Worm (Caenorhabditis elegans) whole organism, L1 larva: Measurements from ENCODE around the gene C27H5.12.

Experiments used
- C04F5.9 ChIP-seq: sonication (generic microtip); optimal IDR thresholded peaks from 2 replicates; lab custom pipeline; 2016; ENCODE audit warnings: missing genetic modification characterization, missing compliant biosample characterization
- alr-1 ChIP-seq: fragments of 200-800 bp; sonication (Bioruptor generic); optimal IDR thresholded peaks from 2 replicates; lab custom pipeline; 2018; ENCODE audit warnings: borderline replicate concordance, mild to moderate bottlenecking, missing genetic modification characterization, missing compliant biosample characterization
- aly-2 ChIP-seq: fragments of 150-350 bp; optimal IDR thresholded peaks from 2 replicates; lab custom pipeline; 2014; ENCODE audit warnings: missing biosample characterization, missing genetic modification characterization
- ceh-63 ChIP-seq: fragments of 200-800 bp; sonication (Bioruptor generic); optimal IDR thresholded peaks from 2 replicates; lab custom pipeline; 2018; ENCODE audit warnings: mild to moderate bottlenecking, missing genetic modification characterization, missing compliant biosample characterization
- ceh-8 ChIP-seq: fragments of 200-800 bp; sonication (Bioruptor generic); optimal IDR thresholded peaks from 2 replicates; lab custom pipeline; 2018; ENCODE audit warnings: mild to moderate bottlenecking, missing genetic modification characterization, moderate library complexity, missing compliant biosample characterization
- ceh-82 ChIP-seq, 3 experiments: fragments of 150-350 bp in 1 of 3; sonication (generic microtip) in 2 of 3; optimal IDR thresholded peaks; 2 replicates each; lab custom pipeline; 2014 to 2017; ENCODE audit warnings: missing biosample characterization in 3 of 3, missing genetic modification characterization in 3 of 3
- ceh-88 ChIP-seq: fragments of 200-800 bp; sonication (Bioruptor generic); IDR thresholded peaks from 2 replicates; pipeline ENCODE4 v1.3.6; 2022; ENCODE audit warnings: missing genetic modification characterization, missing compliant biosample characterization
- efl-3 ChIP-seq: fragments of 200-800 bp; sonication (Bioruptor generic); optimal IDR thresholded peaks from 2 replicates; lab custom pipeline; 2018; ENCODE audit warnings: mild to moderate bottlenecking, missing genetic modification characterization, missing compliant biosample characterization
- egl-27 ChIP-seq, 2 experiments: fragments of 150-350 bp in 1 of 2; sonication (generic microtip); optimal IDR thresholded peaks; 3 replicates each; lab custom pipeline; 2017 to 2018; ENCODE audit warnings: missing biosample characterization in 2 of 2, missing genetic modification characterization in 2 of 2, missing genetic modification reagents in 2 of 2
- elt-3 ChIP-seq, 6 experiments: fragments of 150-350 bp in 1 of 6; sonication (generic microtip); optimal IDR thresholded peaks; 2 replicates each; lab custom pipeline; 2017 to 2018; ENCODE audit warnings: missing biosample characterization in 6 of 6, missing genetic modification characterization in 6 of 6, inconsistent platforms in 1 of 6
- ets-5 ChIP-seq: fragments of 200-800 bp; sonication (Bioruptor generic); IDR thresholded peaks from 2 replicates; pipeline ENCODE4 v1.3.6; 2022; ENCODE audit warnings: missing genetic modification characterization, missing compliant biosample characterization
- fkh-4 ChIP-seq: sonication (generic microtip); optimal IDR thresholded peaks from 2 replicates; lab custom pipeline; 2016; ENCODE audit warnings: missing compliant biosample characterization, missing genetic modification characterization, borderline replicate concordance
- fos-1 ChIP-seq: fragments of 150-350 bp; optimal IDR thresholded peaks from 2 replicates; lab custom pipeline; 2014; ENCODE audit warnings: missing biosample characterization, missing genetic modification characterization
- hlh-17 ChIP-seq: fragments of 200-800 bp; sonication (Bioruptor generic); optimal IDR thresholded peaks from 2 replicates; lab custom pipeline; 2018; ENCODE audit warnings: missing genetic modification characterization, mild to moderate bottlenecking, missing compliant biosample characterization, moderate library complexity, borderline replicate concordance
- hlh-4 ChIP-seq: sonication (generic microtip); optimal IDR thresholded peaks from 2 replicates; lab custom pipeline; 2016; ENCODE audit warnings: mild to moderate bottlenecking, missing genetic modification characterization, missing compliant biosample characterization
- hpl-2 ChIP-seq: fragments of 150-350 bp; optimal IDR thresholded peaks from 2 replicates; lab custom pipeline; 2014; ENCODE audit warnings: missing biosample characterization, missing genetic modification reagents, missing genetic modification characterization
- jun-1 ChIP-seq: fragments of 150-350 bp; optimal IDR thresholded peaks from 2 replicates; lab custom pipeline; 2014; ENCODE audit warnings: missing biosample characterization, missing genetic modification reagents, missing genetic modification characterization
- lin-13 ChIP-seq: fragments of 150-350 bp; optimal IDR thresholded peaks from 2 replicates; lab custom pipeline; 2014; ENCODE audit warnings: missing biosample characterization, missing genetic modification reagents, missing genetic modification characterization
- lin-14 ChIP-seq: fragments of 200-800 bp; sonication (Bioruptor generic); optimal IDR thresholded peaks from 2 replicates; lab custom pipeline; 2018; ENCODE audit warnings: mild to moderate bottlenecking, missing genetic modification characterization, moderate library complexity, missing compliant biosample characterization
- lin-15B ChIP-seq: fragments of 150-350 bp; sonication (generic microtip); optimal IDR thresholded peaks from 3 replicates; lab custom pipeline; 2014; ENCODE audit warnings: missing biosample characterization, missing genetic modification characterization
- lir-3 ChIP-seq: sonication (generic microtip); optimal IDR thresholded peaks from 2 replicates; lab custom pipeline; 2016; ENCODE audit warnings: mild to moderate bottlenecking, missing genetic modification characterization, moderate library complexity, missing compliant biosample characterization; ENCODE audit not compliant: poor library complexity
- lsy-2 ChIP-seq, 2 experiments: fragments of 150-350 bp; optimal IDR thresholded peaks; 2 replicates each; lab custom pipeline; 2014; ENCODE audit warnings: missing biosample characterization in 2 of 2, missing genetic modification characterization in 2 of 2
- mdl-1 ChIP-seq, 2 experiments: fragments of 150-350 bp; optimal IDR thresholded peaks; 2 replicates each; lab custom pipeline; 2014 to 2017; ENCODE audit warnings: missing biosample characterization in 2 of 2, missing genetic modification characterization in 2 of 2, inconsistent platforms in 1 of 2
- mef-2 ChIP-seq: fragments of 150-350 bp; optimal IDR thresholded peaks from 2 replicates; lab custom pipeline; 2014; ENCODE audit warnings: missing biosample characterization, missing genetic modification characterization
- mep-1 ChIP-seq: fragments of 150-350 bp; optimal IDR thresholded peaks from 2 replicates; lab custom pipeline; 2014; ENCODE audit warnings: missing biosample characterization, missing genetic modification characterization
- nhr-12 ChIP-seq: sonication (generic microtip); optimal IDR thresholded peaks from 2 replicates; lab custom pipeline; 2017; ENCODE audit warnings: missing biosample characterization, missing genetic modification characterization
- nhr-19 ChIP-seq: fragments of 200-800 bp; sonication (Bioruptor generic); conservative IDR thresholded peaks from 2 replicates; pipeline ENCODE4 v1.3.6; 2022; ENCODE audit warnings: missing genetic modification characterization, missing compliant biosample characterization
- nhr-28 ChIP-seq: fragments of 150-350 bp; optimal IDR thresholded peaks from 2 replicates; lab custom pipeline; 2014; ENCODE audit warnings: missing biosample characterization, missing genetic modification characterization
- nhr-47 ChIP-seq: sonication (generic microtip); optimal IDR thresholded peaks from 2 replicates; lab custom pipeline; 2016; ENCODE audit warnings: mild to moderate bottlenecking, missing genetic modification characterization, moderate library complexity, missing compliant biosample characterization
- nhr-71 ChIP-seq: sonication (generic microtip); optimal IDR thresholded peaks from 2 replicates; lab custom pipeline; 2016; ENCODE audit warnings: mild to moderate bottlenecking, missing genetic modification characterization, moderate library complexity, missing compliant biosample characterization
- nhr-76 ChIP-seq: sonication (generic microtip); optimal IDR thresholded peaks from 2 replicates; lab custom pipeline; 2017; ENCODE audit warnings: missing biosample characterization, missing genetic modification characterization
- nhr-77 ChIP-seq: fragments of 150-350 bp; optimal IDR thresholded peaks from 2 replicates; lab custom pipeline; 2014; ENCODE audit warnings: missing biosample characterization, missing genetic modification characterization
- nhr-84 ChIP-seq: sonication (generic microtip); optimal IDR thresholded peaks from 2 replicates; lab custom pipeline; 2017; ENCODE audit warnings: missing biosample characterization, missing genetic modification characterization
- nhr-85 ChIP-seq: sonication (generic microtip); peaks from one replicate; lab custom pipeline; 2016; ENCODE audit warnings: missing genetic modification characterization, inconsistent platforms, missing compliant biosample characterization
- nhr-90 ChIP-seq: sonication (generic microtip); optimal IDR thresholded peaks from 2 replicates; lab custom pipeline; 2016; ENCODE audit warnings: mild to moderate bottlenecking, missing genetic modification characterization, missing compliant biosample characterization; ENCODE audit not compliant: poor library complexity
- pag-3 ChIP-seq: sonication (generic microtip); optimal IDR thresholded peaks from 2 replicates; lab custom pipeline; 2017; ENCODE audit warnings: missing genetic modification characterization, mild to moderate bottlenecking, missing compliant biosample characterization, antibody characterized with exemption, borderline replicate concordance; ENCODE audit not compliant: insufficient read depth
- snu-23 ChIP-seq: sonication (generic microtip); optimal IDR thresholded peaks from 2 replicates; lab custom pipeline; 2016; ENCODE audit warnings: missing genetic modification characterization, missing compliant biosample characterization
- sptf-1 ChIP-seq: fragments of 150-350 bp; optimal IDR thresholded peaks from 2 replicates; lab custom pipeline; 2014; ENCODE audit warnings: missing biosample characterization, missing genetic modification characterization
- tlp-1 ChIP-seq: fragments of 150-350 bp; optimal IDR thresholded peaks from 2 replicates; lab custom pipeline; 2014; ENCODE audit warnings: missing biosample characterization, missing genetic modification characterization
- unc-130 ChIP-seq: fragments of 150-350 bp; optimal IDR thresholded peaks from 2 replicates; lab custom pipeline; 2017; ENCODE audit warnings: missing biosample characterization, missing genetic modification characterization, inconsistent platforms
- unc-62 ChIP-seq: fragments of 150-350 bp; optimal IDR thresholded peaks from 2 replicates; lab custom pipeline; 2014; ENCODE audit warnings: missing biosample characterization, missing genetic modification reagents, missing genetic modification characterization
- unc-86 ChIP-seq: sonication (generic microtip); optimal IDR thresholded peaks from 2 replicates; lab custom pipeline; 2016; ENCODE audit warnings: missing genetic modification characterization, missing compliant biosample characterization
- vab-15 ChIP-seq: sonication (generic microtip); optimal IDR thresholded peaks from 2 replicates; lab custom pipeline; 2017; ENCODE audit warnings: missing genotype, mild to moderate bottlenecking, missing genetic modification characterization, missing compliant biosample characterization
- zip-4 ChIP-seq: fragments of 200-800 bp; sonication (Bioruptor generic); optimal IDR thresholded peaks from 2 replicates; lab custom pipeline; 2018; ENCODE audit warnings: mild to moderate bottlenecking, missing genetic modification characterization, moderate library complexity, missing compliant biosample characterization
- ztf-4 ChIP-seq: fragments of 150-350 bp; optimal IDR thresholded peaks from 2 replicates; lab custom pipeline; 2014; ENCODE audit warnings: missing biosample characterization, missing genetic modification characterization

C27H5.12 gene

DNA sequence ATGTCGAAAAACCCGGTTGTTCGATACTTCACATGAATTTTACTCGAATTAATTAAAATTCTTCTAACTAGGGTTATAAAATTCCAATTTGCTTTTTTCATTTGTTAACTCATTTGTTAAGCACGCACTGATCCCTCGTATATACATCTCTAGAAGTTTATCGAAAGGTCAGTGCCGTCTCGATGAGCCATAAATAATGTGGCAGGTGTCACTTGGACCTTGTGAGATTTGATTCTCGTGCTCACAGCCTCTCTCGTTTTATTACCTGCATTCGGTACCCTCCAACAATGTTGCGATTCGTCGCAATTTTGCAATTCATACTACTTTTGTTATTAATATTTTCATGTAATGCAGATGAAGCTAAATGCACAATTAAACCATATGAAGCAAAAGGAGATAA lies 45.1 kb downstream of the C27H5.12 start, which contains the start of gene spon-1:
Gene spon-1, plus strand, starts transcription at position 208 of the 400 bp plus-strand sequence.
- TF ChIP-seq lin-14 (GFP tag; lab: Kevin White, UChicago): no peak
- TF ChIP-seq lir-3 (tag; lab: Kevin White, UChicago): no peak
- TF ChIP-seq fos-1 (tag; lab: Kevin White, UChicago): no peak
- no peak for TF ChIP-seq mep-1 (tag; lab: Kevin White, UChicago)

DNA sequence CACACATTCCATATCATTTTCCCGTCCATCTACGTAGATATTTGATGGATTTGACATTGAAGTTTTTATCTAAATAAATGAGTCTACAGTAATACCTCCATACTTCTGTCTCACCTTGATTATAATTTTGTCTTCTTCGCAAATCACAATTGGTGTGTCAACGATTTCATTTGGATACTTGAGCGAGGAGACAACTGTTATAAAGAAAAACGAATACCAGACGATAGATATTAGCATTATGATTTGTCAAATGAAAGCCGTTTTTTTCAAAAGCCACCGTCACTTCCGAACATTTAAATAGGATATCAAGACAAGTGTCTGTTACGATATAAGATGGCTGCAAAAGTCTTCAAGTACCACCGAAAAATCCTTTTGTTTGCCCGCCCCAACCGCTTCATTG lies 45.8 kb downstream of the C27H5.12 start, which contains the start of gene cutl-5:
Gene cutl-5, minus strand, starts transcription at position 269 of the 400 bp plus-strand sequence.
- TF ChIP-seq egl-27 (tag; optimal IDR thresholded peaks at IDR 0.05; lab: Kevin White, UChicago) (no peak), lin-15B (no peak), ceh-8 (GFP tag; lab: Kevin White, UChicago) (no peak), nhr-47 (no peak), vab-15 (tag; lab: Kevin White, UChicago) (no peak), ceh-88 (GFP tag; lab: Robert Waterston, UW) (no peak), mdl-1 (tag; optimal IDR thresholded peaks at IDR 0.05; lab: Kevin White, UChicago) (no peak), nhr-28 (tag; lab: Kevin White, UChicago) (no peak), C04F5.9 (tag; lab: Kevin White, UChicago) (no peak), nhr-90 (tag; lab: Kevin White, UChicago) (no peak), unc-62 (GFP tag; lab: Kevin White, UChicago) (no peak), unc-130 (tag; lab: Kevin White, UChicago) (no peak), sptf-1 (tag; lab: Kevin White, UChicago) (no peak), jun-1 (no peak), ets-5 (GFP tag; lab: Robert Waterston, UW) (no peak)

ce11 chrII:7112780-7113179 lies 48.6 kb downstream of the C27H5.12 start, which contains the start of gene F10E7.6:
F10E7.6 (plus strand) TSS chrII:7113080.
- no peak for TF ChIP-seq ztf-4 (tag; lab: Kevin White, UChicago)
- no peak for TF ChIP-seq mep-1 (tag; lab: Kevin White, UChicago)
- no peak for TF ChIP-seq ceh-82 (tag; optimal IDR thresholded peaks at IDR 0.05; lab: Kevin White, UChicago)
- TF ChIP-seq nhr-84 (tag; lab: Kevin White, UChicago): no peak
- TF ChIP-seq nhr-77 (tag; lab: Kevin White, UChicago): no peak
- no peak for TF ChIP-seq nhr-76 (tag; lab: Kevin White, UChicago)
- no peak for TF ChIP-seq nhr-85
- no peak for TF ChIP-seq unc-86 (tag; lab: Kevin White, UChicago)
- no peak for TF ChIP-seq ceh-8 (GFP tag; lab: Kevin White, UChicago)
- no peak for TF ChIP-seq lsy-2 (tag; optimal IDR thresholded peaks at IDR 0.05; lab: Kevin White, UChicago)
- no peak for TF ChIP-seq tlp-1 (tag; lab: Kevin White, UChicago)
- TF ChIP-seq nhr-47: no peak
- no peak for TF ChIP-seq nhr-19 (GFP tag; lab: Robert Waterston, UW)

ce11 chrII:7111657-7112049 lies 49.8 kb downstream of the C27H5.12 start, which contains the start of gene F10E7.5:
F10E7.5 (plus strand) TSS chrII:7111978.
- TF ChIP-seq mef-2 (tag; lab: Kevin White, UChicago) (no peak), hlh-4 (tag; lab: Kevin White, UChicago) (no peak), aly-2 (tag; lab: Kevin White, UChicago) (peak; percentile 40), nhr-85 (peak; percentile 48), snu-23 (GFP tag; lab: Kevin White, UChicago) (peak; percentile 69), fos-1 (tag; lab: Kevin White, UChicago) (peak; percentile 23), fkh-4 (tag; lab: Kevin White, UChicago) (no peak), ceh-63 (GFP tag; lab: Kevin White, UChicago) (no peak), lin-13 (GFP tag; lab: Kevin White, UChicago) (no peak), nhr-71 (tag; lab: Kevin White, UChicago) (peak; percentile 53), nhr-12 (tag; lab: Kevin White, UChicago) (no peak), lsy-2 (tag; optimal IDR thresholded peaks at IDR 0.05; lab: Kevin White, UChicago) (peak; percentile 97 to 99), elt-3 (tag; optimal IDR thresholded peaks at IDR 0.05; lab: Kevin White, UChicago) (no peak), egl-27 (tag; optimal IDR thresholded peaks at IDR 0.05; lab: Kevin White, UChicago) (no peak), ceh-82 (tag; optimal IDR thresholded peaks at IDR 0.05; lab: Kevin White, UChicago) (peak; percentile 44 to 58 (median 44)), jun-1 (peak; percentile 30), sptf-1 (tag; lab: Kevin White, UChicago) (no peak), hlh-17 (no peak), hpl-2 (no peak), vab-15 (tag; lab: Kevin White, UChicago) (no peak), efl-3 (GFP tag; lab: Kevin White, UChicago) (no peak), nhr-47 (peak; percentile 55), alr-1 (tag; lab: Kevin White, UChicago) (no peak), zip-4 (GFP tag; lab: Kevin White, UChicago) (no peak), pag-3 (no peak), unc-130 (tag; lab: Kevin White, UChicago) (peak; percentile 40)
